Fruit fly (Drosophila melanogaster) whole organism, pupa: ENCODE measurements around the gene CG34274.

Source experiments
- CG14655 ChIP-seq: fragments of 200-800 bp; sonication (Bioruptor generic); optimal IDR thresholded peaks from 3 replicates; lab custom pipeline; 2017; ENCODE audit warnings: mild to moderate bottlenecking, missing biosample characterization, missing genetic modification reagents, missing genetic modification characterization
- CG9948 ChIP-seq: fragments of 200-800 bp; sonication (Bioruptor generic); optimal IDR thresholded peaks from 2 replicates; lab custom pipeline; 2018; ENCODE audit warnings: missing biosample characterization, mild to moderate bottlenecking, missing genetic modification characterization, moderate library complexity
- Pif1B ChIP-seq: fragments of 200-800 bp; sonication (Bioruptor generic); optimal IDR thresholded peaks from 3 replicates; lab custom pipeline; 2016; ENCODE audit warnings: missing biosample characterization, missing genetic modification characterization

- no peak for TF ChIP-seq CG14655 (GFP tag; lab: Kevin White, UChicago)
- no peak for TF ChIP-seq CG9948 (tag; lab: Kevin White, UChicago)
- no peak for TF ChIP-seq Pif1B (GFP tag; lab: Kevin White, UChicago)
Observed at dm6 chr3R:15700801-15701200, 30.7 kb upstream of the CG34274 start.
